Fruit fly (Drosophila melanogaster) whole organism, embryonic: ENCODE results near the gene Best3.

Experiments
- ATbp ChIP-seq: fragments of 200-800 bp; sonication (Bioruptor generic); optimal IDR thresholded peaks from 2 replicates; lab custom pipeline; 2017; ENCODE audit warnings: missing biosample characterization, mild to moderate bottlenecking, missing genetic modification characterization, missing genetic modification reagents
- Asciz ChIP-seq: fragments of 200-800 bp; sonication (Bioruptor generic); optimal IDR thresholded peaks from 2 replicates; lab custom pipeline; 2017; ENCODE audit warnings: missing biosample characterization, mild to moderate bottlenecking, missing genetic modification characterization, missing genetic modification reagents
- Atf-2 ChIP-seq: fragments of 200-800 bp; sonication (Bioruptor generic); optimal IDR thresholded peaks from 2 replicates; lab custom pipeline; 2016; ENCODE audit warnings: missing biosample characterization, missing genetic modification characterization
- Bgb ChIP-seq: fragments of 200-800 bp; sonication (Bioruptor generic); IDR thresholded peaks from 2 replicates; pipeline ENCODE4 v1.3.6; 2022; ENCODE audit warnings: missing biosample characterization, missing genetic modification characterization; ENCODE audit not compliant: partially characterized antibody
- CG10321 ChIP-seq: fragments of 200-800 bp; sonication (Bioruptor generic); IDR thresholded peaks from 2 replicates; pipeline ENCODE4 v1.3.6; 2022; ENCODE audit warnings: missing biosample characterization, missing genetic modification characterization
- CG11504 ChIP-seq: fragments of 200-800 bp; sonication (Bioruptor generic); optimal IDR thresholded peaks from 3 replicates; lab custom pipeline; 2019; ENCODE audit warnings: missing biosample characterization, mild to moderate bottlenecking, missing genetic modification characterization, moderate library complexity
- CG11560 ChIP-seq: fragments of 200-800 bp; sonication (Bioruptor generic); IDR thresholded peaks from 3 replicates; pipeline ENCODE4 v1.3.6; 2022; ENCODE audit warnings: missing biosample characterization, missing genetic modification characterization
- CG11696 ChIP-seq: fragments of 200-800 bp; sonication (Bioruptor generic); IDR thresholded peaks from 2 replicates; pipeline ENCODE4 v1.3.6; 2022; ENCODE audit warnings: missing biosample characterization, missing genetic modification characterization
- CG14441 ChIP-seq: fragments of 200-800 bp; sonication (Bioruptor generic); IDR thresholded peaks from 2 replicates; pipeline ENCODE4 v1.3.6; 2022; ENCODE audit warnings: missing biosample characterization, missing genetic modification characterization
- CG17328 ChIP-seq: fragments of 200-800 bp; sonication (Bioruptor generic); IDR thresholded peaks from 2 replicates; pipeline ENCODE4 v1.3.6; 2022; ENCODE audit warnings: missing biosample characterization, missing genetic modification characterization
- CG1792 ChIP-seq: fragments of 200-800 bp; sonication (Bioruptor generic); optimal IDR thresholded peaks from 2 replicates; lab custom pipeline; 2016; ENCODE audit warnings: missing biosample characterization, missing genetic modification characterization
- CG1832 ChIP-seq: fragments of 200-800 bp; sonication (Bioruptor generic); optimal IDR thresholded peaks from 2 replicates; lab custom pipeline; 2017; ENCODE audit warnings: missing biosample characterization, mild to moderate bottlenecking, missing genetic modification characterization, inconsistent platforms
- CG32532 ChIP-seq: fragments of 200-800 bp; sonication (Bioruptor generic); IDR thresholded peaks from 2 replicates; pipeline ENCODE4 v1.3.6; 2022; ENCODE audit warnings: missing biosample characterization, missing genetic modification characterization
- CG34224 ChIP-seq: fragments of 200-800 bp; sonication (Bioruptor generic); IDR thresholded peaks from 3 replicates; pipeline ENCODE4 v1.3.6; 2022; ENCODE audit warnings: missing biosample characterization, missing genetic modification characterization; ENCODE audit not compliant: partially characterized antibody
- CG3847 ChIP-seq: fragments of 200-800 bp; sonication (Bioruptor generic); IDR thresholded peaks from 2 replicates; pipeline ENCODE4 v1.3.6; 2022; ENCODE audit warnings: missing biosample characterization, missing genetic modification characterization
- CG4328 ChIP-seq: fragments of 200-800 bp; sonication (Bioruptor generic); optimal IDR thresholded peaks from 3 replicates; lab custom pipeline; 2017; ENCODE audit warnings: missing biosample characterization, missing genetic modification reagents, missing genetic modification characterization
- CG6175 ChIP-seq: fragments of 200-800 bp; sonication (Bioruptor generic); IDR thresholded peaks from 3 replicates; pipeline ENCODE4 v1.3.6; 2022; ENCODE audit warnings: missing biosample characterization, missing genetic modification characterization
- CG6765 ChIP-seq: fragments of 200-800 bp; sonication (Bioruptor generic); optimal IDR thresholded peaks from 3 replicates; lab custom pipeline; 2017; ENCODE audit warnings: missing biosample characterization, mild to moderate bottlenecking, missing genetic modification characterization
- CG7963 ChIP-seq: fragments of 200-800 bp; sonication (Bioruptor generic); IDR thresholded peaks from 3 replicates; pipeline ENCODE4 v1.3.6; 2022; ENCODE audit warnings: missing biosample characterization, missing genetic modification characterization; ENCODE audit not compliant: partially characterized antibody
- CG9797 ChIP-seq: fragments of 200-800 bp; sonication (Bioruptor generic); optimal IDR thresholded peaks from 3 replicates; lab custom pipeline; 2018; ENCODE audit warnings: missing biosample characterization, mild to moderate bottlenecking, missing genetic modification characterization
- Drgx ChIP-seq: fragments of 200-800 bp; sonication (Bioruptor generic); IDR thresholded peaks from 2 replicates; pipeline ENCODE4 v1.3.6; 2022; ENCODE audit warnings: missing biosample characterization, missing genetic modification characterization
- H2.0 ChIP-seq: fragments of 200-800 bp; sonication (Bioruptor generic); IDR thresholded peaks from 2 replicates; pipeline ENCODE4 v1.3.6; 2022; ENCODE audit warnings: missing biosample characterization, missing genetic modification characterization
- HHEX ChIP-seq: fragments of 200-800 bp; sonication (Bioruptor generic); optimal IDR thresholded peaks from 3 replicates; lab custom pipeline; 2017; ENCODE audit warnings: missing biosample characterization, mild to moderate bottlenecking, missing genetic modification characterization, missing genetic modification reagents
- Hey ChIP-seq: fragments of 200-800 bp; sonication (Bioruptor generic); optimal IDR thresholded peaks from 3 replicates; lab custom pipeline; 2018; ENCODE audit warnings: missing biosample characterization, mild to moderate bottlenecking, missing genetic modification characterization
- Hmr ChIP-seq: fragments of 200-800 bp; sonication (Bioruptor generic); optimal IDR thresholded peaks from 3 replicates; lab custom pipeline; 2017; ENCODE audit warnings: mild to moderate bottlenecking, missing biosample characterization, missing genetic modification reagents, missing genetic modification characterization
- Max ChIP-seq: fragments of 200-800 bp; sonication (Bioruptor generic); optimal IDR thresholded peaks from 2 replicates; lab custom pipeline; 2016; ENCODE audit warnings: missing biosample characterization, mild to moderate bottlenecking, missing genetic modification characterization
- Mrtf ChIP-seq: fragments of 200-800 bp; sonication (Bioruptor generic); IDR thresholded peaks from 3 replicates; pipeline ENCODE4 v1.3.6; 2022; ENCODE audit warnings: missing biosample characterization, missing genetic modification characterization
- Myb ChIP-seq: fragments of 200-800 bp; sonication (Bioruptor generic); optimal IDR thresholded peaks from 2 replicates; lab custom pipeline; 2016; ENCODE audit warnings: missing biosample characterization, missing genetic modification characterization
- Ravus ChIP-seq: fragments of 200-800 bp; sonication (Bioruptor generic); IDR thresholded peaks from 2 replicates; pipeline ENCODE4 v1.3.6; 2022; ENCODE audit warnings: missing biosample characterization, missing genetic modification characterization
- Sox100B ChIP-seq: fragments of 200-800 bp; sonication (Bioruptor generic); optimal IDR thresholded peaks from 3 replicates; lab custom pipeline; 2018; ENCODE audit warnings: missing biosample characterization, mild to moderate bottlenecking, missing genetic modification characterization
- Trl ChIP-seq, 3 experiments: fragments of >200 bp in 2 of 3; fragments of 200-800 bp in 1 of 3; sonication (Bioruptor generic) in 1 of 3; optimal IDR thresholded peaks; 2 replicates in 1 of 3; 3 replicates in 2 of 3; lab custom pipeline; 2016 to 2017; ENCODE audit warnings: missing biosample characterization in 1 of 3, missing genetic modification characterization in 1 of 3
- cad ChIP-seq: fragments of >200 bp; optimal IDR thresholded peaks from 2 replicates; lab custom pipeline; 2017; ENCODE audit warnings: missing biosample characterization, missing genetic modification characterization
- danr ChIP-seq: fragments of 200-800 bp; sonication (Bioruptor generic); IDR thresholded peaks from 2 replicates; pipeline ENCODE4 v1.3.6; 2022; ENCODE audit warnings: missing biosample characterization, missing genetic modification characterization
- dimm ChIP-seq: fragments of 200-800 bp; sonication (Bioruptor generic); IDR thresholded peaks from 2 replicates; pipeline ENCODE4 v1.3.6; 2022; ENCODE audit warnings: missing biosample characterization, missing genetic modification characterization
- ewg ChIP-seq: fragments of 200-800 bp; sonication (Bioruptor generic); optimal IDR thresholded peaks from 3 replicates; lab custom pipeline; 2017; ENCODE audit warnings: mild to moderate bottlenecking, missing biosample characterization, missing genetic modification reagents, missing genetic modification characterization
- gce ChIP-seq: fragments of 200-800 bp; sonication (Bioruptor generic); IDR thresholded peaks from 3 replicates; pipeline ENCODE4 v1.3.6; 2022; ENCODE audit warnings: missing biosample characterization, missing genetic modification characterization
- gcm ChIP-seq: fragments of 200-800 bp; sonication (Bioruptor generic); optimal IDR thresholded peaks from 2 replicates; lab custom pipeline; 2019; ENCODE audit warnings: missing biosample characterization, mild to moderate bottlenecking, missing genetic modification characterization, moderate library complexity
- hkb ChIP-seq, 2 experiments: fragments of 200-800 bp in 1 of 2; fragments of >200 bp in 1 of 2; sonication (Bioruptor generic) in 1 of 2; IDR thresholded peaks in 1 of 2; optimal IDR thresholded peaks in 1 of 2; 2 replicates each; pipeline versions ENCODE4 v1.3.6 to Lab custom; 2017 to 2022; ENCODE audit warnings: missing biosample characterization in 1 of 2, missing genetic modification characterization in 1 of 2
- inv ChIP-seq: fragments of 200-800 bp; sonication (Bioruptor generic); IDR thresholded peaks from 2 replicates; pipeline ENCODE4 v1.3.6; 2022; ENCODE audit warnings: missing biosample characterization, missing genetic modification characterization; ENCODE audit not compliant: partially characterized antibody
- jumu ChIP-seq: fragments of 200-800 bp; sonication (Bioruptor generic); optimal IDR thresholded peaks from 3 replicates; lab custom pipeline; 2016; ENCODE audit warnings: missing biosample characterization, missing genetic modification characterization
- pnt ChIP-seq: fragments of 200-800 bp; sonication (Bioruptor generic); optimal IDR thresholded peaks from 3 replicates; lab custom pipeline; 2016; ENCODE audit warnings: missing biosample characterization, missing genetic modification characterization
- ro ChIP-seq: fragments of 200-800 bp; sonication (Bioruptor generic); IDR thresholded peaks from 2 replicates; pipeline ENCODE4 v1.3.6; 2022; ENCODE audit warnings: missing biosample characterization, missing genetic modification characterization
- salm ChIP-seq: fragments of 200-800 bp; sonication (Bioruptor generic); optimal IDR thresholded peaks from 2 replicates; lab custom pipeline; 2018; ENCODE audit warnings: missing biosample characterization, mild to moderate bottlenecking, missing genetic modification characterization
- schlank ChIP-seq: fragments of 200-800 bp; sonication (Bioruptor generic); optimal IDR thresholded peaks from 2 replicates; lab custom pipeline; 2018; ENCODE audit warnings: missing biosample characterization, mild to moderate bottlenecking, missing genetic modification characterization
- sens ChIP-seq: fragments of 200-800 bp; sonication (Bioruptor generic); peaks from one replicate; lab custom pipeline; 2016; ENCODE audit warnings: missing biosample characterization, missing genetic modification characterization
- ssp ChIP-seq: fragments of 200-800 bp; sonication (Bioruptor generic); IDR thresholded peaks from 2 replicates; pipeline ENCODE4 v1.3.6; 2022; ENCODE audit warnings: missing biosample characterization, missing genetic modification characterization
- stwl ChIP-seq: fragments of 200-800 bp; sonication (Bioruptor generic); optimal IDR thresholded peaks from 3 replicates; lab custom pipeline; 2018; ENCODE audit warnings: missing biosample characterization, mild to moderate bottlenecking, missing genetic modification characterization, moderate library complexity
- unc-4 ChIP-seq: fragments of 200-800 bp; sonication (Bioruptor generic); IDR thresholded peaks from 2 replicates; pipeline ENCODE4 v1.3.6; 2022; ENCODE audit warnings: missing biosample characterization, missing genetic modification characterization; ENCODE audit not compliant: partially characterized antibody

Best3 gene

DNA sequence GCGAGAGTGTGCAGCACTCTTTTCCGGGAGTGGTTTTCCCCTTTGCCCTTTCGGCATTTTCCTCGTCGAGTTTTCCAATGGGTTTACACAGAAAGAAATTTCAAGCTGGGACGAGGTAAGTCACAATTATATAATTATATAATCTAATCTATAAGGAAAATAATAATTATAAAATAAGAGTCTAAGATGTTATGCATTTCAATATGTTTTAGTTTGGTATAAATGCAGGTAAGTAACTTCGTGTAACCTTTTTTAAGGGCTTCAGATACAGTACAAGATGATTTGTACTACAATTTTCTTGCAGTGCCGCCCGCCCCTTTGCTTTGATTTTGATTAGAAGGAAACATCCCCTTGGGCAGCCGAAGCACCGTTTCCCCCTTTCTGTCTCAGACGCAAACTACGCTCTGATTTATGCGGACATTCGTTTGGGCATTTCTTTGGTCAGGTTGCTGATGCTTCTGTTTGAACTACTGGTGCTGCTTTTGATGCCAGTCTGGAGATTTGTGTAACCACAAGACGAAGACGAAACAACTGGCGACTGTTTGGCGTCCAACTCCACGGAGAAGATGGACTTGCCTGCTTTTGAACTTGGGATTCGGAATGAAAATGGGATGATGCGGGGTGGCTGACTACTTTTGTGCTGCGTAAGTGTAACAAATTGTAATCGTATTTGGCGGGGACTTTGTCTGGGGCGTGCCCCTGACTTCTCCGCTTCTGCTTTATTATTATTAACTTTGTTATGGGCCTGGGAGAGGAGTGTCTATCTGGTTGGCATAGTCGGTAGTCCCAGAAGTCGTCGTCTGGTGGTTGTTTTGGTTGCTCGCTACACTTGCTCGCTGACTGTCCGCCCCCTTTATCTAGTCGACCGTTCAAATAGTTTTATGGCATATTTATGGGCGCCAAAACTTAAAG lies 9.1 kb upstream of the Best3 start (continued):
- TF ChIP-seq ATbp (GFP tag; lab: Kevin White, UChicago) (peak; percentile 53), CG1832 (GFP tag; lab: Kevin White, UChicago) (no peak), CG3847 (no peak; the same call in 1 of the 2 replicates), HHEX (GFP tag; lab: Kevin White, UChicago) (peak; percentile 52), gcm (GFP tag; lab: Kevin White, UChicago) (peak; percentile 51), CG4328 (GFP tag; lab: Kevin White, UChicago) (peak; percentile 14), Max (GFP tag; lab: Kevin White, UChicago) (peak; percentile 31), schlank (tag; lab: Kevin White, UChicago) (no peak), CG1792 (GFP tag; lab: Kevin White, UChicago) (no peak), CG9797 (no peak), CG6765 (GFP tag; lab: Kevin White, UChicago) (no peak), cad (GFP tag; lab: Kevin White, UChicago) (no peak), Atf-2 (GFP tag; lab: Kevin White, UChicago) (no peak), H2.0 (GFP tag; lab: Robert Waterston, UW) (0 out of 2 replicates have a peak, but pooled peaks have one; percentile 2), CG10321 (GFP tag; lab: Robert Waterston, UW) (no peak), Mrtf (no peak), gce (no peak), sens (GFP tag; lab: Kevin White, UChicago) (peak; percentile 73), CG32532 (GFP tag; lab: Robert Waterston, UW) (no peak), stwl (peak; percentile 20), Hmr (GFP tag; lab: Kevin White, UChicago) (peak; percentile 12), Trl (optimal IDR thresholded peaks at IDR 0.05; lab: Kevin White, UChicago) (no peak), Trl (GFP tag; optimal IDR thresholded peaks at IDR 0.05; lab: Kevin White, UChicago) (no peak), pnt (no peak), Sox100B (GFP tag; lab: Kevin White, UChicago) (peak; percentile 65), jumu (GFP tag; lab: Kevin White, UChicago) (no peak), unc-4 (no peak), CG11696 (GFP tag; lab: Robert Waterston, UW) (no peak), Bgb (no peak), ssp (GFP tag; lab: Robert Waterston, UW) (peak; percentile 53), inv (GFP tag; lab: Robert Waterston, UW) (no peak), salm (tag; lab: Kevin White, UChicago) (no peak), ewg (peak; percentile 39), CG7963 (GFP tag; lab: Robert Waterston, UW) (no peak), CG14441 (GFP tag; lab: Robert Waterston, UW) (no peak), Myb (GFP tag; lab: Kevin White, UChicago) (no peak), CG6175 (no peak), hkb (optimal IDR thresholded peaks at IDR 0.05; lab: Kevin White, UChicago) (no peak), hkb (GFP tag; IDR thresholded peaks at IDR 0.05; lab: Robert Waterston, UW) (peak; percentile 57), Hey (tag; lab: Kevin White, UChicago) (no peak), danr (no peak), ro (GFP tag; lab: Robert Waterston, UW) (no peak), dimm (no peak), CG11560 (tag; lab: Robert Waterston, UW) (no peak), Asciz (GFP tag; lab: Kevin White, UChicago) (peak; percentile 32), Ravus (no peak), CG11504 (tag; lab: Kevin White, UChicago) (peak; percentile 72), CG17328 (GFP tag; lab: Robert Waterston, UW) (peak; percentile 60; the same call in 1 of the 2 replicates), Drgx (GFP tag; lab: Robert Waterston, UW) (no peak), CG34224 (no peak)
